Fruit fly (Drosophila melanogaster): ENCODE data around the gene CG14007.

DNA sequence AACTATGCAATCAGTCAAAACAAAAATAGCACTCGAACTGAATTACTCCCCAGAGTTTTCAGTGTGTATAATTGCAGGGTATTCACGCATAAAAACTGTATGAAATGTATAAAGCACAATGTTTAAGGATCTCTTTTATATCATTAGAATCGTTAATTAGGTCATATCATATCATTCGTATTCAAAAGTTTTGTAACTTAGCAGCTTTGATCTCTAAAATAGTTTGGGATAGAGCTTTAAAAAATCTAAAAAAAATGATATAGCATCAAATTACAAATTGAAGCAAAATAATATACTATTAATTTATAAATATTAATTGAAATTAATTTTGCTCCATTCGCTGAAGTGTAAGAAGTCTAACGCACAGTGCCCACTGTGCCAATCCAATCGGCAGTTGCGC lies 14.0 kb upstream of the CG14007 start:
- peak; percentile 38 for TF ChIP-seq Blimp-1 (GFP tag; optimal IDR thresholded peaks at IDR 0.05)
- TF ChIP-seq psq (GFP tag; optimal IDR thresholded peaks at IDR 0.05): no peak
- TF ChIP-seq Mad (GFP tag; optimal IDR thresholded peaks at IDR 0.05): no peak
- TF ChIP-seq CG1233 (GFP tag; optimal IDR thresholded peaks at IDR 0.05): no peak
- no peak for TF ChIP-seq Sin3A (optimal IDR thresholded peaks at IDR 0.05)
- TF ChIP-seq C15 (GFP tag; IDR thresholded peaks at IDR 0.05): no peak
- TF ChIP-seq CG7928 (GFP tag; optimal IDR thresholded peaks at IDR 0.05): no peak
- no peak for TF ChIP-seq NK7.1 (GFP tag; optimal IDR thresholded peaks at IDR 0.05)
- TF ChIP-seq CG17802 (tag; optimal IDR thresholded peaks at IDR 0.05): no peak
- TF ChIP-seq H15 (GFP tag; IDR thresholded peaks at IDR 0.05): no peak
- no peak for TF ChIP-seq cad (GFP tag; optimal IDR thresholded peaks at IDR 0.05)
- no peak for TF ChIP-seq HHEX (GFP tag; optimal IDR thresholded peaks at IDR 0.05)
- no peak for TF ChIP-seq gcm2 (GFP tag; optimal IDR thresholded peaks at IDR 0.05)
- peak; percentile 33 for TF ChIP-seq phol (tag; optimal IDR thresholded peaks at IDR 0.05)
